Worm (Caenorhabditis elegans): ENCODE results near the gene rev-1.

rev-1 gene

DNA sequence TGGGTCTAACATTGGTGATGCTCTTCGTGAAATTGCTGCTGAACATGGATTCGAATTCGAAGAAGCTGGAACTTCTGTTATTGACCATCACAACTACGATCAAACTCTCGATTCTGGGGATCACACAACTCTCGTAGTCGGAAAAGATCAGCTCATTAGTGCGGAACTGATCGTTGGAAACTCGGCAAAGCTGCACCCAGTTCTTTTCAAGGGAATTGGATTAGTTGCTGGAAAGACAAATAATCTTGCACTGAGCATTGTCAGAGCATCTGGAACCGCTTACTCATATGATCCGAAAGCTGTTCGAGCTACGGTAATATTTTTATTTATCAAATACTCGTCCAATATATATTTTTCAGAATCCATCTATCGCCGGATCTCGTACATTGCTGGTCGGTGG is 35.5 kb upstream of the rev-1 start:
- TF ChIP-seq Y48G9A.11 (GFP tag; IDR thresholded peaks at IDR 0.05): no peak
- TF ChIP-seq aha-1 (tag): peak; percentile 66
- no peak for TF ChIP-seq ceh-32 (tag; optimal IDR thresholded peaks at IDR 0.05; ENCODE audit: poor library complexity)
- peak in 1 of 2 experiments; percentile 50 for TF ChIP-seq unc-62 (GFP tag; optimal IDR thresholded peaks at IDR 0.05 in 1 of 2)
- TF ChIP-seq unc-62 (tag; optimal IDR thresholded peaks at IDR 0.05): no peak

DNA sequence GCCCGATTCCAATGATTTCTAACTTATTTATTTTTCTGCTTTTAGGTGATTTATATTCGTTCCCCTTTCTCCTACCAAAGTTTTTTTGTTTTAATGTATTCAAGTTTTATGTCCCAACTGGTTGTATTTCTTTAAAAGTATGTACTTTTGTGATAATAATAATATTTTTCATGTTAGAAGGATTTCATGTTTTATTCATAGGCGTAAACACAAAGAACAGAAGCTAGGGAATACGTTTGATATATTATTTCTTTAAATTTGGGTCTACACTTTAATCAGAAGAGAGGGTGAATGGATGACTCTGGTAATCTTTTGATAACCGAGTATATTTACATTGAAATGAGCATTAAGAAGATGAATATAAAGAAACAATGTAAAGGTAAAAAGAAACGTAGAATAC is 34.3 kb upstream of the rev-1 start:
- no peak for TF ChIP-seq ctbp-1 (GFP tag; IDR thresholded peaks at IDR 0.05)
- TF ChIP-seq Y105C5A.15 (GFP tag; IDR thresholded peaks at IDR 0.05): peak; percentile 28; the same call in 1 of the 2 replicates
- no peak for TF ChIP-seq mes-2 (tag; optimal IDR thresholded peaks at IDR 0.05; ENCODE audit: poor library complexity, severe bottlenecking)
- TF ChIP-seq F10B5.3 (tag; optimal IDR thresholded peaks at IDR 0.05): peak; percentile 9
- TF ChIP-seq lsy-2 (tag; optimal IDR thresholded peaks at IDR 0.05): peak in 1 of 2 experiments; percentile 8
- TF ChIP-seq arid-1 (GFP tag; conservative IDR thresholded peaks at IDR 0.05): 0 out of 2 replicates have a peak, but pooled peaks have one; percentile 11
- peak; percentile 12 for TF ChIP-seq mep-1 (tag; optimal IDR thresholded peaks at IDR 0.05)
- no peak for TF ChIP-seq mxl-2 (GFP tag; conservative IDR thresholded peaks at IDR 0.05)
- TF ChIP-seq daf-16 (GFP tag; optimal IDR thresholded peaks at IDR 0.05): peak in 1 of 2 experiments; percentile 33
- TF ChIP-seq daf-16 (tag; optimal IDR thresholded peaks at IDR 0.05): no peak
- no peak for TF ChIP-seq hif-1 (tag; optimal IDR thresholded peaks at IDR 0.05)
- no peak for TF ChIP-seq mdt-29 (GFP tag; IDR thresholded peaks at IDR 0.05)
- no peak for TF ChIP-seq mdl-1 (tag; optimal IDR thresholded peaks at IDR 0.05)
- TF ChIP-seq lin-38 (GFP tag; IDR thresholded peaks at IDR 0.05): peak; percentile 46
- TF ChIP-seq unc-130 (GFP tag; optimal IDR thresholded peaks at IDR 0.05): peak; percentile 40
- peak; percentile 20 for TF ChIP-seq T20F7.1 (GFP tag; optimal IDR thresholded peaks at IDR 0.05)
- TF ChIP-seq nhr-77 (tag; optimal IDR thresholded peaks at IDR 0.05): no peak
- no peak for TF ChIP-seq Y75B8A.6 (GFP tag; IDR thresholded peaks at IDR 0.05)
- TF ChIP-seq nhr-41 (GFP tag; IDR thresholded peaks at IDR 0.05): no peak
- peak; percentile 0 for TF ChIP-seq duxl-1 (tag; optimal IDR thresholded peaks at IDR 0.05; ENCODE audit: poor library complexity)

DNA sequence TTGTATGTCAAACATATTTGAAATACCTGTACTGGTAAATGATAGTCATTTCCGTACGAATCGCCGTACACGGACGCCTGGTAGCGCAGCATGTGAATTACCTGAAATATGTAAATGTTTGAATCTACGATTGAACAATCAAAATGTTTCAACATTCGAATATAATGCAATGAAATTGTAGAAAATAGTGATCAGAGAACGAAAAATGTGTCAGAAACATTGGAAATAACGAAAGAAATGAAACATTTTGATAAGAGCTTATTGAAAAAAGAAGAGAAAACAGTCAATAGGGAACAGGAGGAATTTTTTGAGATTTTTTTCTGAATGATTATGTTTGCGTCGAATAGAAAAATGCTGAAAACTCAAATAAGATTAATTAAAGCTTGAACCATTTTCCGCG is 30.4 kb upstream of the rev-1 start, which contains the start of gene ztf-17:
Gene ztf-17, minus strand, starts transcription at position 101 of the 400 bp plus-strand sequence.
- TF ChIP-seq F44E2.7 (GFP tag; IDR thresholded peaks at IDR 0.05) (no peak), snpc-1.2 (GFP tag; IDR thresholded peaks at IDR 0.05) (no peak), pqm-1 (tag; optimal IDR thresholded peaks at IDR 0.05) (no peak), nhr-6 (tag; optimal IDR thresholded peaks at IDR 0.05) (no peak), aha-1 (tag) (peak; percentile 64), lin-38 (GFP tag; IDR thresholded peaks at IDR 0.05) (no peak), lin-39 (tag; optimal IDR thresholded peaks at IDR 0.05) (no peak), nhr-25 (tag; optimal IDR thresholded peaks at IDR 0.05; ENCODE audit: borderline replicate concordance, insufficient read depth) (no peak)

DNA sequence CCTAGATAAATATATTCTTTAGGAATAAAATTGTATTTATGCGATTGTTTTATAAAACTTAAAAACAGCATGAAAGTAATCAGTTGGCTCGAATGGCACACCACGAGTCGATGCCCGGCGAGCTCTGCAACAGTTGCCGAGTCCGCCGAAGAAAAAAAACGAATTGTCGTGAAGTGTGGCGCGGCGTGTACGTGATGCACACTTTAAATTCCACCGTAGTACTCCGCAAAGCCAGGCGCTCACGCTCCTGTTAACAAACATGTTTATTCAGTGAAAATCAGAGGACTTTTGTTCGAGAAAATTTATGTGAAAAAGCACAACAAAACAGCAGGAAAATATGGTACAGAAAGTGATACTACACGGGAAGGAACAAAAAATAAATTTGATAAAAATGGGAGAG is 29.8 kb upstream of the rev-1 start:
- TF ChIP-seq madf-5 (GFP tag; IDR thresholded peaks at IDR 0.05): no peak
- TF ChIP-seq nhr-111 (GFP tag; optimal IDR thresholded peaks at IDR 0.05): no peak
- no peak for TF ChIP-seq nhr-77 (tag; optimal IDR thresholded peaks at IDR 0.05)
- peak; percentile 27; the same call in 1 of the 2 replicates for TF ChIP-seq dmd-6 (GFP tag; IDR thresholded peaks at IDR 0.05)
- no peak for TF ChIP-seq nhr-42 (GFP tag; IDR thresholded peaks at IDR 0.05)
- no peak for TF ChIP-seq daf-8 (GFP tag; IDR thresholded peaks at IDR 0.05)
- TF ChIP-seq ceh-62 (tag; optimal IDR thresholded peaks at IDR 0.05): no peak
- TF ChIP-seq snpc-1.2 (GFP tag; IDR thresholded peaks at IDR 0.05): no peak
- TF ChIP-seq saeg-2 (GFP tag; IDR thresholded peaks at IDR 0.05): no peak
- no peak for TF ChIP-seq ZK546.5 (tag; optimal IDR thresholded peaks at IDR 0.05)
- TF ChIP-seq daf-12 (tag; optimal IDR thresholded peaks at IDR 0.05): no peak
- TF ChIP-seq lsy-2 (tag; optimal IDR thresholded peaks at IDR 0.05): peak; percentile 76 to 98
- TF ChIP-seq nhr-11 (tag; optimal IDR thresholded peaks at IDR 0.05): peak; percentile 1
- TF ChIP-seq D1046.2 (GFP tag; IDR thresholded peaks at IDR 0.05): no peak
- TF ChIP-seq lir-3 (tag; optimal IDR thresholded peaks at IDR 0.05): no peak
- no peak for TF ChIP-seq nhr-48 (tag; optimal IDR thresholded peaks at IDR 0.05)
- TF ChIP-seq unc-130 (GFP tag; optimal IDR thresholded peaks at IDR 0.05): no peak
- TF ChIP-seq hlh-30 (tag; optimal IDR thresholded peaks at IDR 0.05; ENCODE audit: insufficient read depth): peak; percentile 71
- TF ChIP-seq hmg-1.1 (GFP tag; IDR thresholded peaks at IDR 0.05): peak; percentile 57; the same call in 1 of the 2 replicates
- peak; percentile 43 for TF ChIP-seq dpl-1 (GFP tag; optimal IDR thresholded peaks at IDR 0.05)
- no peak for TF ChIP-seq arid-1 (GFP tag; conservative IDR thresholded peaks at IDR 0.05)

Measured in whole organism, L4 larva.